Fruit fly (Drosophila melanogaster) whole organism, embryonic: ENCODE measurements around the gene Tom.

Experiments
- C15 ChIP-seq: fragments of 200-800 bp; sonication (Bioruptor generic); IDR thresholded peaks from 3 replicates; pipeline ENCODE4 v1.3.6; 2022; ENCODE audit warnings: missing biosample characterization, missing genetic modification characterization
- CG10654 ChIP-seq: fragments of 200-800 bp; sonication (Bioruptor generic); optimal IDR thresholded peaks from 2 replicates; lab custom pipeline; 2016; ENCODE audit warnings: missing biosample characterization, missing genetic modification characterization
- CG11560 ChIP-seq: fragments of 200-800 bp; sonication (Bioruptor generic); IDR thresholded peaks from 3 replicates; pipeline ENCODE4 v1.3.6; 2022; ENCODE audit warnings: missing biosample characterization, missing genetic modification characterization
- CG12942 ChIP-seq: fragments of 200-800 bp; sonication (Bioruptor generic); optimal IDR thresholded peaks from 3 replicates; lab custom pipeline; 2016; ENCODE audit warnings: missing biosample characterization, missing genetic modification characterization
- CG14710 ChIP-seq: fragments of 200-800 bp; sonication (Bioruptor generic); optimal IDR thresholded peaks from 3 replicates; lab custom pipeline; 2019; ENCODE audit warnings: missing biosample characterization, mild to moderate bottlenecking, missing genetic modification characterization, moderate library complexity
- CG15011 ChIP-seq: fragments of 200-800 bp; sonication (Bioruptor generic); optimal IDR thresholded peaks from 3 replicates; lab custom pipeline; 2018; ENCODE audit warnings: missing biosample characterization, mild to moderate bottlenecking, missing genetic modification characterization
- CG17361 ChIP-seq: fragments of 200-800 bp; sonication (Bioruptor generic); IDR thresholded peaks from 3 replicates; pipeline ENCODE4 v1.3.6; 2022; ENCODE audit warnings: missing biosample characterization, missing genetic modification characterization
- CG18262 ChIP-seq: fragments of 200-800 bp; optimal IDR thresholded peaks from 3 replicates; lab custom pipeline; 2019; ENCODE audit warnings: missing biosample characterization, mild to moderate bottlenecking, missing genetic modification characterization, moderate library complexity
- CG1832 ChIP-seq: fragments of 200-800 bp; sonication (Bioruptor generic); optimal IDR thresholded peaks from 2 replicates; lab custom pipeline; 2017; ENCODE audit warnings: missing biosample characterization, mild to moderate bottlenecking, missing genetic modification characterization, inconsistent platforms
- CG30403 ChIP-seq: fragments of 200-800 bp; sonication (Bioruptor generic); optimal IDR thresholded peaks from 3 replicates; lab custom pipeline; 2016; ENCODE audit warnings: missing biosample characterization, missing genetic modification characterization
- CG32767 ChIP-seq: fragments of 200-800 bp; sonication (Bioruptor generic); IDR thresholded peaks from 2 replicates; pipeline ENCODE4 v1.3.6; 2022; ENCODE audit warnings: missing biosample characterization, missing genetic modification characterization
- CG34376 ChIP-seq: fragments of 200-800 bp; sonication (Bioruptor generic); optimal IDR thresholded peaks from 2 replicates; lab custom pipeline; 2018; ENCODE audit warnings: missing biosample characterization, mild to moderate bottlenecking, missing genetic modification characterization
- CG42726 ChIP-seq: fragments of 200-800 bp; sonication (Bioruptor generic); IDR thresholded peaks from 2 replicates; pipeline ENCODE4 v1.3.6; 2022; ENCODE audit warnings: missing biosample characterization, missing genetic modification characterization; ENCODE audit not compliant: partially characterized antibody
- CG6254 ChIP-seq: fragments of 200-800 bp; sonication (Bioruptor generic); optimal IDR thresholded peaks from 3 replicates; lab custom pipeline; 2017; ENCODE audit warnings: mild to moderate bottlenecking, missing biosample characterization, missing genetic modification reagents, missing genetic modification characterization
- CG6689 ChIP-seq: fragments of 200-800 bp; sonication (Bioruptor generic); IDR thresholded peaks from 2 replicates; pipeline ENCODE4 v1.3.6; 2022; ENCODE audit warnings: missing biosample characterization, missing genetic modification characterization
- CG7987 ChIP-seq: fragments of 200-800 bp; sonication (Bioruptor generic); optimal IDR thresholded peaks from 2 replicates; lab custom pipeline; 2018; ENCODE audit warnings: missing biosample characterization, mild to moderate bottlenecking, missing genetic modification characterization, moderate library complexity
- CG8924 ChIP-seq: fragments of 200-800 bp; optimal IDR thresholded peaks from 3 replicates; lab custom pipeline; 2019; ENCODE audit warnings: missing biosample characterization, mild to moderate bottlenecking, missing genetic modification characterization, moderate library complexity
- CG9727 ChIP-seq: fragments of 200-800 bp; sonication (Bioruptor generic); optimal IDR thresholded peaks from 3 replicates; lab custom pipeline; 2017; ENCODE audit warnings: missing biosample characterization, mild to moderate bottlenecking, missing genetic modification characterization
- D19B ChIP-seq: fragments of 200-800 bp; sonication (Bioruptor generic); optimal IDR thresholded peaks from 2 replicates; lab custom pipeline; 2017; ENCODE audit warnings: missing biosample characterization, mild to moderate bottlenecking, missing genetic modification characterization
- E2f1 ChIP-seq: fragments of 200-800 bp; sonication (Bioruptor generic); IDR thresholded peaks from 2 replicates; pipeline ENCODE4 v1.3.6; 2022; ENCODE audit warnings: missing biosample characterization, missing genetic modification characterization
- Elba2 ChIP-seq: fragments of 200-800 bp; sonication (Bioruptor generic); optimal IDR thresholded peaks from 3 replicates; lab custom pipeline; 2016; ENCODE audit warnings: missing biosample characterization, missing genetic modification characterization
- HHEX ChIP-seq: fragments of 200-800 bp; sonication (Bioruptor generic); optimal IDR thresholded peaks from 3 replicates; lab custom pipeline; 2017; ENCODE audit warnings: missing biosample characterization, mild to moderate bottlenecking, missing genetic modification characterization, missing genetic modification reagents
- HmgD ChIP-seq: fragments of 200-800 bp; sonication (Bioruptor generic); optimal IDR thresholded peaks from 3 replicates; lab custom pipeline; 2016; ENCODE audit warnings: missing biosample characterization, missing genetic modification characterization
- Opbp ChIP-seq: fragments of 200-800 bp; sonication (Bioruptor generic); IDR thresholded peaks from 3 replicates; pipeline ENCODE4 v1.3.6; 2022; ENCODE audit warnings: missing biosample characterization, missing genetic modification characterization; ENCODE audit not compliant: partially characterized antibody
- Sox100B ChIP-seq: fragments of 200-800 bp; sonication (Bioruptor generic); optimal IDR thresholded peaks from 3 replicates; lab custom pipeline; 2018; ENCODE audit warnings: missing biosample characterization, mild to moderate bottlenecking, missing genetic modification characterization
- TFAM ChIP-seq: fragments of 200-800 bp; sonication (Bioruptor generic); optimal IDR thresholded peaks from 2 replicates; lab custom pipeline; 2017; ENCODE audit warnings: missing biosample characterization, missing genetic modification characterization, inconsistent platforms
- Xrp1 ChIP-seq: fragments of 200-800 bp; sonication (Bioruptor generic); IDR thresholded peaks from 2 replicates; pipeline ENCODE4 v1.3.6; 2022; ENCODE audit warnings: missing biosample characterization, missing genetic modification characterization
- bcd ChIP-seq: fragments of 200-800 bp; sonication (Bioruptor generic); optimal IDR thresholded peaks from 2 replicates; lab custom pipeline; 2017; ENCODE audit warnings: missing biosample characterization, mild to moderate bottlenecking, missing genetic modification characterization
- cg ChIP-seq: fragments of 200-800 bp; sonication (Bioruptor generic); optimal IDR thresholded peaks from 3 replicates; lab custom pipeline; 2019; ENCODE audit warnings: missing biosample characterization, mild to moderate bottlenecking, missing genetic modification characterization, moderate library complexity
- chm ChIP-seq: fragments of 200-800 bp; sonication (Bioruptor generic); IDR thresholded peaks from 2 replicates; pipeline ENCODE4 v1.3.6; 2022; ENCODE audit warnings: missing biosample characterization, missing genetic modification characterization
- ewg ChIP-seq: fragments of 200-800 bp; sonication (Bioruptor generic); optimal IDR thresholded peaks from 3 replicates; lab custom pipeline; 2017; ENCODE audit warnings: mild to moderate bottlenecking, missing biosample characterization, missing genetic modification reagents, missing genetic modification characterization
- eyg ChIP-seq: fragments of 200-800 bp; sonication (Bioruptor generic); optimal IDR thresholded peaks from 3 replicates; lab custom pipeline; 2016; ENCODE audit warnings: missing biosample characterization, missing genetic modification characterization
- fd102C ChIP-seq: fragments of 200-800 bp; sonication (Bioruptor generic); optimal IDR thresholded peaks from 2 replicates; lab custom pipeline; 2018; ENCODE audit warnings: missing biosample characterization, mild to moderate bottlenecking, missing genetic modification characterization, moderate library complexity
- grau ChIP-seq: fragments of 200-800 bp; optimal IDR thresholded peaks from 3 replicates; lab custom pipeline; 2019; ENCODE audit warnings: missing biosample characterization, mild to moderate bottlenecking, missing genetic modification characterization, moderate library complexity
- gsb-n ChIP-seq: fragments of 200-800 bp; sonication (Bioruptor generic); optimal IDR thresholded peaks from 3 replicates; lab custom pipeline; 2018; ENCODE audit warnings: missing biosample characterization, mild to moderate bottlenecking, missing genetic modification characterization
- insv ChIP-seq, 2 experiments: fragments of 200-800 bp; sonication (Bioruptor generic); optimal IDR thresholded peaks; 3 replicates each; lab custom pipeline; 2016 to 2018; ENCODE audit warnings: missing biosample characterization in 2 of 2, missing genetic modification characterization in 2 of 2
- luna ChIP-seq: fragments of 200-800 bp; sonication (Bioruptor generic); optimal IDR thresholded peaks from 2 replicates; lab custom pipeline; 2016; ENCODE audit warnings: missing biosample characterization, missing genetic modification characterization
- oc ChIP-seq: fragments of 200-800 bp; sonication (Bioruptor generic); optimal IDR thresholded peaks from 2 replicates; lab custom pipeline; 2018; ENCODE audit warnings: missing biosample characterization, mild to moderate bottlenecking, missing genetic modification characterization, moderate library complexity
- otp ChIP-seq: fragments of 200-800 bp; sonication (Bioruptor generic); IDR thresholded peaks from 3 replicates; pipeline ENCODE4, ENCODE4 v1.3.6; 2022; ENCODE audit warnings: missing biosample characterization, missing genetic modification characterization
- pan ChIP-seq, 4 experiments: fragments of >200 bp in 3 of 4; fragments of 200-800 bp in 1 of 4; sonication (Bioruptor generic) in 1 of 4; optimal IDR thresholded peaks in 3 of 4; IDR thresholded peaks in 1 of 4; 2 replicates each; pipeline versions ENCODE4 v1.3.6 to Lab custom; 2017 to 2022; ENCODE audit warnings: missing biosample characterization in 2 of 4, missing genetic modification characterization in 2 of 4, mixed read lengths in 1 of 4
- pfk ChIP-seq: fragments of 200-800 bp; sonication (Bioruptor generic); optimal IDR thresholded peaks from 2 replicates; lab custom pipeline; 2018; ENCODE audit warnings: missing biosample characterization, mild to moderate bottlenecking, missing genetic modification characterization, moderate library complexity
- scrt ChIP-seq: fragments of 200-800 bp; sonication (Bioruptor generic); optimal IDR thresholded peaks from 2 replicates; lab custom pipeline; 2018; ENCODE audit warnings: missing biosample characterization, mild to moderate bottlenecking, missing genetic modification characterization, moderate library complexity
- shn ChIP-seq: fragments of 200-800 bp; sonication (Bioruptor generic); optimal IDR thresholded peaks from 3 replicates; lab custom pipeline; 2016; ENCODE audit warnings: missing biosample characterization, missing genetic modification characterization
- sim ChIP-seq: fragments of 200-800 bp; sonication (Bioruptor generic); IDR thresholded peaks from 2 replicates; pipeline ENCODE4 v1.3.6; 2022; ENCODE audit warnings: missing biosample characterization, missing genetic modification characterization
- sr ChIP-seq: fragments of 200-800 bp; sonication (Bioruptor generic); IDR thresholded peaks from 3 replicates; pipeline ENCODE4 v1.3.6; 2022; ENCODE audit warnings: missing biosample characterization, missing genetic modification characterization
- twi ChIP-seq: fragments of 200-800 bp; optimal IDR thresholded peaks from 2 replicates; lab custom pipeline; 2019; ENCODE audit warnings: missing biosample characterization, mild to moderate bottlenecking, missing genetic modification characterization, moderate library complexity
- unpg ChIP-seq: fragments of 200-800 bp; sonication (Bioruptor generic); optimal IDR thresholded peaks from 3 replicates; lab custom pipeline; 2018; ENCODE audit warnings: missing biosample characterization, mild to moderate bottlenecking, missing genetic modification characterization, moderate library complexity
- wor ChIP-seq: fragments of 200-800 bp; sonication (Bioruptor generic); IDR thresholded peaks from 2 replicates; pipeline ENCODE4 v1.3.6; 2022; ENCODE audit warnings: missing biosample characterization, missing genetic modification characterization

Tom gene

DNA sequence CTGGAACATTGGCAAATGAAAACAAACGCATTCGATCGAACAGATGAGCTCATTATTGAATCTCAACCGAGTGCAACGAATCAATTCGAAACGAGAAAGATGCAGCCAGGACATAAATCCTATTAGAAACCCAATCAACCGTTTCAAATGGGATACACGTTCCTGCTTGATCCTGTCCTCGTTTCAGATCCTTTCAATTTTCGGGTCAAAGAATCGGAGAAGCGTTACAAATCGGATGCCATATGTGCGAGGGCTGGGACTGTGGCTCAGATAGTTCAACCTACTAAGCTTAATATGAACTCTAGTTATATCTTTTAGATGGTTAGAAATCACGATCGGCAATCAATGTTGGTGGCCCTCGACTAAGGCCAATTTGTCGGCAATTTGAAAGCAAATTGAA lies 19.2 kb upstream of the Tom start:
- TF ChIP-seq pfk (GFP tag; lab: Kevin White, UChicago) (no peak), Opbp (GFP tag; lab: Robert Waterston, UW) (no peak), CG12942 (GFP tag; lab: Kevin White, UChicago) (no peak), twi (peak; percentile 74), insv (GFP tag; optimal IDR thresholded peaks at IDR 0.05; lab: Kevin White, UChicago) (peak in 1 of 2 experiments; percentile 81), C15 (no peak), pan (optimal IDR thresholded peaks at IDR 0.05; lab: Kevin White, UChicago) (no peak), pan (GFP tag; optimal IDR thresholded peaks at IDR 0.05 in 1 of 2, IDR thresholded peaks at IDR 0.05 in 1 of 2) (no peak), CG6254 (GFP tag; lab: Kevin White, UChicago) (no peak), chm (GFP tag; lab: Robert Waterston, UW) (no peak), oc (tag; lab: Kevin White, UChicago) (no peak), Elba2 (peak; percentile 1), bcd (GFP tag; lab: Kevin White, UChicago) (no peak), luna (GFP tag; lab: Kevin White, UChicago) (no peak), CG6689 (GFP tag; lab: Robert Waterston, UW) (no peak), otp (GFP tag; lab: Robert Waterston, UW) (no peak), CG1832 (GFP tag; lab: Kevin White, UChicago) (no peak), gsb-n (tag; lab: Kevin White, UChicago) (peak; percentile 76), grau (tag; lab: Kevin White, UChicago) (no peak), CG34376 (GFP tag; lab: Kevin White, UChicago) (no peak)

DNA sequence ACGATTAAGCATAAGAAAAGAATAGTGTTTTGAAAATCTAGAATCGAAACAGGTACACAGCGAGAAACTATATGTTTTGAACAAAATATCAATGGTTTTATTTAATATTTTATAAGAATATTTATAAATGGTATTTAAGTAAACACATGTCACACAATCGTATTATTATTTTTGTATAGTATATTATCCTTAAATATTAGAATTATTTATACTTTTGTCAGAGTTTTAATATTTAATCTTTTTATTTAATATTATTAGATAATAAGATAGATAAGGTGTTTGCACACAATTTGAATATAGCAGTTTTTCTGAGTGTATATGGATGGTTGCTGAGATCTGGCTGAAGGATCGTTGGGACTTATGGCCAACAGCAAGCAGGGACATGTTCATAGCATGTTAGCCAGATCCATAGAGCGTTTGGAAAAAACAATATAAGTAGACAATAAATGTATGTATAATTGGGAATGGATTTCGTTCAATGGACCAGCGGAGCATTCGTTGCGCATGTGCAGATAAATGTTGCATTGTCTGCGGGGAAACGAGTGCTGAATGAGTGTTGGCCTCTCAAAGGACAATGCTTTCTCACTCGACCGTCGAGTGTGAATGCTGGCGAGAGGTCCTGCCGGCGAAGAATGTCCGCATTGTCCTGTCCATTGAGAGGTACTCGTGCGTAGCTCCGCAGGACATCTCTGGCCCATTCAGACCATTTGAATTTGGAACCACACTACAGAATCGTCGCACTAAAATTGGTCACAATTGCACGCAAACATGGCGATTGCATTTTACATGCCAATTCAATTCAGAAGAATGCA lies 16.1 kb upstream of the Tom start:
- TF ChIP-seq Sox100B (GFP tag; lab: Kevin White, UChicago) (no peak), CG8924 (tag; lab: Kevin White, UChicago) (peak; percentile 38), HmgD (GFP tag; lab: Kevin White, UChicago) (no peak), CG14710 (tag; lab: Kevin White, UChicago) (peak; percentile 19), CG15011 (GFP tag; lab: Kevin White, UChicago) (no peak), E2f1 (GFP tag; lab: Robert Waterston, UW) (no peak), cg (GFP tag; lab: Kevin White, UChicago) (no peak), fd102C (GFP tag; lab: Kevin White, UChicago) (peak; percentile 37), CG18262 (tag; lab: Kevin White, UChicago) (peak; percentile 54), scrt (GFP tag; lab: Kevin White, UChicago) (no peak), CG17361 (GFP tag; lab: Robert Waterston, UW) (peak; percentile 33; the same call in 1 of the 3 replicates), eyg (no peak), CG11560 (tag; lab: Robert Waterston, UW) (no peak), CG32767 (GFP tag; lab: Robert Waterston, UW) (no peak), HHEX (GFP tag; lab: Kevin White, UChicago) (no peak), CG30403 (no peak), sr (GFP tag; lab: Robert Waterston, UW) (no peak), sim (GFP tag; lab: Robert Waterston, UW) (no peak), TFAM (GFP tag; lab: Kevin White, UChicago) (no peak), CG42726 (GFP tag; lab: Robert Waterston, UW) (no peak), ewg (GFP tag; lab: Kevin White, UChicago) (peak; percentile 11), unpg (GFP tag; lab: Kevin White, UChicago) (no peak), shn (GFP tag; lab: Kevin White, UChicago) (no peak), CG9727 (GFP tag; lab: Kevin White, UChicago) (peak; percentile 24), CG7987 (GFP tag; lab: Kevin White, UChicago) (no peak), D19B (no peak), CG10654 (no peak), Xrp1 (no peak), wor (GFP tag; lab: Robert Waterston, UW) (no peak), insv (GFP tag; optimal IDR thresholded peaks at IDR 0.05; lab: Kevin White, UChicago) (no peak)
